Fruit fly (Drosophila melanogaster): ENCODE data around the gene p38a.

Gene p38a

dm6 chr3R:24106059-24106631 lies 46.0 kb downstream of the p38a start (continued):
- no peak for TF ChIP-seq CG11456 (GFP tag; IDR thresholded peaks at IDR 0.05)
- TF ChIP-seq CG13424 (tag; optimal IDR thresholded peaks at IDR 0.05) = peak; percentile 50
- TF ChIP-seq Kr (GFP tag; optimal IDR thresholded peaks at IDR 0.05) = no peak
- TF ChIP-seq E2f1 (GFP tag; IDR thresholded peaks at IDR 0.05) = no peak
- no peak for TF ChIP-seq CG2116 (GFP tag; optimal IDR thresholded peaks at IDR 0.05)
- TF ChIP-seq CG7987 (GFP tag; optimal IDR thresholded peaks at IDR 0.05) = no peak
- peak; percentile 50 for TF ChIP-seq CG5245 (GFP tag; optimal IDR thresholded peaks at IDR 0.05)
- TF ChIP-seq CG1792 (GFP tag; optimal IDR thresholded peaks at IDR 0.05) = no peak
- TF ChIP-seq CG6254 (GFP tag; optimal IDR thresholded peaks at IDR 0.05) = peak; percentile 40
- TF ChIP-seq CG18619 (GFP tag; optimal IDR thresholded peaks at IDR 0.05) = no peak
- no peak for TF ChIP-seq gfzf (GFP tag; optimal IDR thresholded peaks at IDR 0.05)
- TF ChIP-seq Nf-YA (GFP tag; IDR thresholded peaks at IDR 0.05) = no peak
- no peak for TF ChIP-seq CG3726 (GFP tag; IDR thresholded peaks at IDR 0.05)
- no peak for TF ChIP-seq CG10462 (GFP tag; optimal IDR thresholded peaks at IDR 0.05)
- TF ChIP-seq CG18764 (GFP tag; optimal IDR thresholded peaks at IDR 0.05) = peak; percentile 42
- no peak for TF ChIP-seq bab2 (GFP tag; optimal IDR thresholded peaks at IDR 0.05)
- peak; percentile 37 for TF ChIP-seq grau (tag; optimal IDR thresholded peaks at IDR 0.05)
- no peak for TF ChIP-seq Ptx1 (GFP tag; IDR thresholded peaks at IDR 0.05)
- TF ChIP-seq sima (GFP tag; optimal IDR thresholded peaks at IDR 0.05) = no peak
- no peak for TF ChIP-seq CG1233 (GFP tag; optimal IDR thresholded peaks at IDR 0.05)
- no peak for TF ChIP-seq fru (optimal IDR thresholded peaks at IDR 0.05)
- TF ChIP-seq trem (tag; optimal IDR thresholded peaks at IDR 0.05) = no peak
- TF ChIP-seq CG33557 (GFP tag; optimal IDR thresholded peaks at IDR 0.05) = no peak
- peak; percentile 11 for TF ChIP-seq CG10654 (GFP tag; optimal IDR thresholded peaks at IDR 0.05)
- TF ChIP-seq CG6791 (GFP tag; IDR thresholded peaks at IDR 0.05; ENCODE audit: partially characterized antibody) = no peak
- no peak for TF ChIP-seq eve (GFP tag; optimal IDR thresholded peaks at IDR 0.05)
- peak; percentile 57 for TF ChIP-seq CG15514 (GFP tag; optimal IDR thresholded peaks at IDR 0.05)
- TF ChIP-seq CG17568 (GFP tag; optimal IDR thresholded peaks at IDR 0.05) = peak; percentile 73
- no peak for TF ChIP-seq zen (tag; optimal IDR thresholded peaks at IDR 0.05)
- TF ChIP-seq CG17186 (GFP tag; optimal IDR thresholded peaks at IDR 0.05) = no peak
- no peak for TF ChIP-seq disco-r (GFP tag; optimal IDR thresholded peaks at IDR 0.05)
- TF ChIP-seq salm (tag; optimal IDR thresholded peaks at IDR 0.05) = no peak
- no peak for TF ChIP-seq pb (GFP tag; optimal IDR thresholded peaks at IDR 0.05)
- TF ChIP-seq CG6765 (GFP tag; optimal IDR thresholded peaks at IDR 0.05) = no peak
- TF ChIP-seq CG4820 (GFP tag; optimal IDR thresholded peaks at IDR 0.05) = peak; percentile 53
- no peak for TF ChIP-seq CG8944 (GFP tag; optimal IDR thresholded peaks at IDR 0.05)
- TF ChIP-seq CG8478 (optimal IDR thresholded peaks at IDR 0.05) = no peak
- TF ChIP-seq sim (GFP tag; IDR thresholded peaks at IDR 0.05) = no peak
- TF ChIP-seq ase (GFP tag; IDR thresholded peaks at IDR 0.05) = no peak
- no peak for TF ChIP-seq Dip2 (GFP tag; IDR thresholded peaks at IDR 0.05)
- peak; percentile 67 for TF ChIP-seq NfI (GFP tag; optimal IDR thresholded peaks at IDR 0.05)
- peak; percentile 82 for TF ChIP-seq corto (GFP tag; optimal IDR thresholded peaks at IDR 0.05)
- no peak for TF ChIP-seq CG4730 (GFP tag; IDR thresholded peaks at IDR 0.05)
- no peak for TF ChIP-seq CG32767 (GFP tag; IDR thresholded peaks at IDR 0.05)
- no peak for TF ChIP-seq Dref (GFP tag; IDR thresholded peaks at IDR 0.05)
- TF ChIP-seq scrt (GFP tag; optimal IDR thresholded peaks at IDR 0.05) = no peak
- no peak for TF ChIP-seq run (tag; optimal IDR thresholded peaks at IDR 0.05)
- no peak for TF ChIP-seq luna (GFP tag; optimal IDR thresholded peaks at IDR 0.05)
- no peak for TF ChIP-seq pros (GFP tag; optimal IDR thresholded peaks at IDR 0.05)
- TF ChIP-seq zf30C (GFP tag; optimal IDR thresholded peaks at IDR 0.05) = no peak
- no peak for TF ChIP-seq CG10366 (GFP tag; IDR thresholded peaks at IDR 0.05)
- TF ChIP-seq CG9876 (GFP tag; optimal IDR thresholded peaks at IDR 0.05) = no peak
